Worm (Caenorhabditis elegans): ENCODE results near the gene Y39B6A.27.

Y39B6A.27 gene

ce11 chrV:19051425-19051824 is 19.9 kb downstream of the Y39B6A.27 start:
- TF ChIP-seq sea-2 (GFP tag; IDR thresholded peaks at IDR 0.05), result no peak
- TF ChIP-seq nhr-80 (tag; optimal IDR thresholded peaks at IDR 0.05), result peak; percentile 81
- TF ChIP-seq nfyb-1 (GFP tag; IDR thresholded peaks at IDR 0.05), result no peak

ce11 chrV:19053281-19053680 is 21.7 kb downstream of the Y39B6A.27 start:
- TF ChIP-seq bed-1 (GFP tag; IDR thresholded peaks at IDR 0.05), result no peak
- TF ChIP-seq attf-3 (GFP tag; conservative IDR thresholded peaks at IDR 0.05), result no peak
- TF ChIP-seq attf-5 (GFP tag; optimal IDR thresholded peaks at IDR 0.05), result peak; percentile 26
- TF ChIP-seq ets-4 (GFP tag; optimal IDR thresholded peaks at IDR 0.05), result peak; percentile 80
- no peak for TF ChIP-seq F33H1.4 (GFP tag; IDR thresholded peaks at IDR 0.05)
- TF ChIP-seq ztf-18 (tag; optimal IDR thresholded peaks at IDR 0.05), result no peak
- no peak for TF ChIP-seq ztf-25 (GFP tag; IDR thresholded peaks at IDR 0.05)
- TF ChIP-seq let-526 (GFP tag; IDR thresholded peaks at IDR 0.05), result 0 out of 2 replicates have a peak, but pooled peaks have one; percentile 32
- 0 out of 2 replicates have a peak, but pooled peaks have one; percentile 56 for TF ChIP-seq nfyb-1 (GFP tag; IDR thresholded peaks at IDR 0.05)
- TF ChIP-seq egrh-3 (GFP tag; IDR thresholded peaks at IDR 0.05), result no peak
- TF ChIP-seq gei-17 (GFP tag; optimal IDR thresholded peaks at IDR 0.05), result no peak
- TF ChIP-seq let-607 (tag; optimal IDR thresholded peaks at IDR 0.05), result peak in 1 of 2 experiments; percentile 50
- peak; percentile 40; the same call in 1 of the 2 replicates for TF ChIP-seq B0336.3 (GFP tag; IDR thresholded peaks at IDR 0.05)
- peak; percentile 34 for TF ChIP-seq ztf-22 (GFP tag; optimal IDR thresholded peaks at IDR 0.05)
- no peak for TF ChIP-seq cebp-1 (GFP tag; IDR thresholded peaks at IDR 0.05)
- peak; percentile 19 for TF ChIP-seq cebp-1 (tag; optimal IDR thresholded peaks at IDR 0.05)
- no peak for TF ChIP-seq ztf-26 (tag; optimal IDR thresholded peaks at IDR 0.05)
- no peak for TF ChIP-seq efl-1 (GFP tag; optimal IDR thresholded peaks at IDR 0.05)
- peak; percentile 74 for TF ChIP-seq nhr-80 (tag; optimal IDR thresholded peaks at IDR 0.05)
- TF ChIP-seq nhr-27 (tag; optimal IDR thresholded peaks at IDR 0.05), result no peak
- peak; percentile 12 for TF ChIP-seq atf-7 (tag; optimal IDR thresholded peaks at IDR 0.05)
- peak; percentile 21 for TF ChIP-seq tbp1 (GFP tag; optimal IDR thresholded peaks at IDR 0.05)
- TF ChIP-seq tlf-1 (GFP tag; optimal IDR thresholded peaks at IDR 0.05), result peak; percentile 25

ce11 chrV:19057602-19058001 is 26.0 kb downstream of the Y39B6A.27 start:
- TF ChIP-seq mcd-1 (GFP tag; IDR thresholded peaks at IDR 0.05) (no peak), tlf-1 (GFP tag; optimal IDR thresholded peaks at IDR 0.05) (no peak), ceh-79 (tag; optimal IDR thresholded peaks at IDR 0.05) (no peak), ccch-3 (GFP tag; optimal IDR thresholded peaks at IDR 0.05) (no peak), sdz-38 (tag; optimal IDR thresholded peaks at IDR 0.05) (no peak), akir-1 (GFP tag; optimal IDR thresholded peaks at IDR 0.05) (no peak), Y53F4B.3 (GFP tag; IDR thresholded peaks at IDR 0.05) (no peak), snpc-4 (GFP tag; optimal IDR thresholded peaks at IDR 0.05) (no peak), snpc-4 (tag; optimal IDR thresholded peaks at IDR 0.05) (no peak), sea-2 (GFP tag; IDR thresholded peaks at IDR 0.05) (no peak), F22D6.2 (tag; optimal IDR thresholded peaks at IDR 0.05) (no peak), ets-4 (GFP tag; optimal IDR thresholded peaks at IDR 0.05) (no peak), xnd-1 (tag; optimal IDR thresholded peaks at IDR 0.05) (no peak), nhr-80 (tag; optimal IDR thresholded peaks at IDR 0.05) (no peak)

- no peak for TF ChIP-seq B0336.3 (GFP tag; IDR thresholded peaks at IDR 0.05)
- peak; percentile 32 for TF ChIP-seq rpc-1 (optimal IDR thresholded peaks at IDR 0.05)
- peak; percentile 65 for TF ChIP-seq rpc-1 (tag; optimal IDR thresholded peaks at IDR 0.05)
- peak; percentile 26 for TF ChIP-seq B0261.1 (tag; optimal IDR thresholded peaks at IDR 0.05)
- no peak for TF ChIP-seq lin-35 (GFP tag; optimal IDR thresholded peaks at IDR 0.05)
- no peak for TF ChIP-seq ceh-100 (GFP tag; IDR thresholded peaks at IDR 0.05)
- peak; percentile 1 for TF ChIP-seq ztf-18 (tag; optimal IDR thresholded peaks at IDR 0.05)
- no peak for TF ChIP-seq B0035.1 (tag; optimal IDR thresholded peaks at IDR 0.05)
- peak; percentile 68 for TF ChIP-seq tbp1 (GFP tag; optimal IDR thresholded peaks at IDR 0.05)
- no peak for TF ChIP-seq snpc-1.3 (tag; optimal IDR thresholded peaks at IDR 0.05; ENCODE audit: insufficient read depth)
These were observed 26.5 kb downstream of the Y39B6A.27 start for ce11 chrV:19058086-19058485.

All from whole organism, young adult.